Fruit fly (Drosophila melanogaster) whole organism, embryonic: ENCODE measurements around the gene Prim1.

Experiments used
- Lpt ChIP-seq: fragments of >200 bp; optimal IDR thresholded peaks from 2 replicates; lab custom pipeline; 2018; ENCODE audit warnings: missing biosample characterization, missing genetic modification characterization
- NC2β ChIP-seq: fragments of 200-800 bp; sonication (Bioruptor generic); optimal IDR thresholded peaks from 2 replicates; lab custom pipeline; 2016; ENCODE audit warnings: missing biosample characterization, missing genetic modification characterization
- mam ChIP-seq: fragments of 200-800 bp; sonication (Bioruptor generic); optimal IDR thresholded peaks from 3 replicates; lab custom pipeline; 2016; ENCODE audit warnings: missing biosample characterization, missing genetic modification characterization
- sens-2 ChIP-seq: fragments of 200-800 bp; sonication (Bioruptor generic); IDR thresholded peaks from 2 replicates; pipeline ENCODE4 v1.3.6; 2022; ENCODE audit warnings: missing biosample characterization, missing genetic modification characterization

dm6 chr3L:8329005-8329404 is 11.1 kb upstream of the Prim1 start:
- TF ChIP-seq NC2β (no peak), Lpt (GFP tag; lab: Kevin White, UChicago) (no peak), sens-2 (no peak), mam (GFP tag; lab: Kevin White, UChicago) (no peak)
